Worm (Caenorhabditis elegans) whole organism, late embryonic: Measurements from ENCODE around the gene drap-1.

Source experiments
- K09A11.1 ChIP-seq: sonication (generic microtip); optimal IDR thresholded peaks from 2 replicates; lab custom pipeline; 2017; ENCODE audit warnings: antibody characterized with exemption, mild to moderate bottlenecking, missing genetic modification characterization, missing compliant biosample characterization; ENCODE audit not compliant: insufficient read depth
- ceh-18 ChIP-seq: sonication (generic microtip); optimal IDR thresholded peaks from 2 replicates; lab custom pipeline; 2016; ENCODE audit warnings: missing genetic modification characterization, missing compliant biosample characterization
- hlh-13 ChIP-seq: fragments of 200-800 bp; sonication (Bioruptor generic); optimal IDR thresholded peaks from 2 replicates; lab custom pipeline; 2018; ENCODE audit warnings: mild to moderate bottlenecking, missing genetic modification characterization, missing compliant biosample characterization
- pha-2 ChIP-seq: sonication (generic microtip); optimal IDR thresholded peaks from 2 replicates; lab custom pipeline; 2017; ENCODE audit warnings: mild to moderate bottlenecking, missing genetic modification characterization, missing compliant biosample characterization
- pqm-1 ChIP-seq: sonication (generic microtip); optimal IDR thresholded peaks from 2 replicates; lab custom pipeline; 2016; ENCODE audit warnings: missing genetic modification characterization, missing compliant biosample characterization
- tbx-2 ChIP-seq: sonication (generic microtip); optimal IDR thresholded peaks from 2 replicates; lab custom pipeline; 2016; ENCODE audit warnings: missing genetic modification characterization, missing compliant biosample characterization

- TF ChIP-seq tbx-2 (tag; lab: Kevin White, UChicago) (no peak), ceh-18 (no peak), pqm-1 (no peak), K09A11.1 (no peak), pha-2 (tag; lab: Kevin White, UChicago) (no peak), hlh-13 (GFP tag; lab: Kevin White, UChicago) (no peak)
These were observed 20.4 kb downstream of the drap-1 start, which contains the start of gene F58E6.4 for ce11 chrV:9750308-9750707.
